ENCODE assay signal across 5 worm cellular contexts in the genomic region with DNA sequence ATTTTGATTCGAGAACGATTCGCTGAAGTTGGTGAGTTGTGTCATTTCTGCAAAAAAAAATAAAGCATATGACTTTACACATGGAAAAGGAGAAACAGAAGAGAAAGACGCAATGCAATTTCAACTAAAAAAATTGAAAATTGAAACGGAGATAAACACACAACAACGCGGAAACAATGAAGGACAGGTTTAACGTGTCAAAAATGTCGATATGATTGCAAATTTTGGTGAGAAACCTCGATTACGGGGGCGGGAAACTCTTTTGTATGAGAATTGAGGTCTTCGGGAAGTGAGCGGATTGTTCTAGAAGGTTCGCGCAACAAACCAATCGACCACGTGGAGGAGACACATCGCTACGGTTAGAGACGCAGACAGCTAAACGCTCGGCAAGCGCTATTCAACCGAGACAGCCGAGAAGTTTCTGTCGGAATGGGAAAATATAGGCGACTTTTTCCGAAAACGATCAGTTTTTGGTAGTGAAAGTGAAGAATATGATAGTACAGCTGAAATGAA.
TF ChIP-seq lines count a peak whose summit lies in the region.

TSS of gene R107.5 (minus strand) at position 51 of the 513 bp plus-strand sequence.

TF ChIP-seq in whole organism, L1 larva, 84 proteins besides CTCF, POLR2A, EP300 and RAD21 (continues in another document):
- no peak for TF ChIP-seq alr-1 (tag; optimal IDR thresholded peaks at IDR 0.05; lab: Kevin White, UChicago; ENCODE audit: borderline replicate concordance)
- no peak for TF ChIP-seq nhr-76 (tag; optimal IDR thresholded peaks at IDR 0.05; lab: Kevin White, UChicago)
- TF ChIP-seq nhr-85 (tag; lab: Kevin White, UChicago), result peak; percentile 98
- no peak for TF ChIP-seq ceh-90 (tag; optimal IDR thresholded peaks at IDR 0.05; lab: Kevin White, UChicago)
- TF ChIP-seq nhr-20 (tag; optimal IDR thresholded peaks at IDR 0.05; lab: Kevin White, UChicago), result peak; percentile 98
- no peak for TF ChIP-seq nhr-84 (tag; optimal IDR thresholded peaks at IDR 0.05; lab: Kevin White, UChicago)
- TF ChIP-seq zag-1 (tag; optimal IDR thresholded peaks at IDR 0.05; lab: Kevin White, UChicago), result no peak
- peak; percentile 99 for TF ChIP-seq snu-23 (GFP tag; optimal IDR thresholded peaks at IDR 0.05; lab: Kevin White, UChicago)
- peak; percentile 40 for TF ChIP-seq lin-15B (tag; optimal IDR thresholded peaks at IDR 0.05; lab: Kevin White, UChicago)
- TF ChIP-seq nhr-12 (tag; optimal IDR thresholded peaks at IDR 0.05; lab: Kevin White, UChicago), result no peak
- TF ChIP-seq jun-1 (tag; optimal IDR thresholded peaks at IDR 0.05; lab: Kevin White, UChicago), result peak; percentile 91
- peak; percentile 83 for TF ChIP-seq rnt-1 (tag; optimal IDR thresholded peaks at IDR 0.05; lab: Kevin White, UChicago)
- TF ChIP-seq tlp-1 (tag; optimal IDR thresholded peaks at IDR 0.05; lab: Kevin White, UChicago), result peak; percentile 22
- no peak for TF ChIP-seq nhr-28 (tag; optimal IDR thresholded peaks at IDR 0.05; lab: Kevin White, UChicago)
- peak; percentile 26 for TF ChIP-seq fos-1 (tag; optimal IDR thresholded peaks at IDR 0.05; lab: Kevin White, UChicago)
- peak; percentile 58 for TF ChIP-seq aha-1 (tag; optimal IDR thresholded peaks at IDR 0.05; lab: Kevin White, UChicago)
- TF ChIP-seq sox-4 (tag; optimal IDR thresholded peaks at IDR 0.05; lab: Kevin White, UChicago), result peak; percentile 22

TF ChIP-seq in whole organism, L3 larva, 47 proteins besides CTCF, POLR2A, EP300 and RAD21 (continues in another document):
- TF ChIP-seq nhr-77 (tag; optimal IDR thresholded peaks at IDR 0.05; lab: Kevin White, UChicago) (no peak), nhr-12 (tag; optimal IDR thresholded peaks at IDR 0.05; lab: Kevin White, UChicago) (no peak), zag-1 (tag; optimal IDR thresholded peaks at IDR 0.05; lab: Kevin White, UChicago) (no peak), daf-12 (tag; optimal IDR thresholded peaks at IDR 0.05; lab: Kevin White, UChicago) (no peak), eor-1 (tag; optimal IDR thresholded peaks at IDR 0.05; lab: Kevin White, UChicago) (no peak), lsy-12 (tag; optimal IDR thresholded peaks at IDR 0.05; lab: Kevin White, UChicago) (peak; percentile 99), nhr-23 (tag; optimal IDR thresholded peaks at IDR 0.05; lab: Kevin White, UChicago) (peak; percentile 97), unc-39 (tag; optimal IDR thresholded peaks at IDR 0.05; lab: Kevin White, UChicago) (no peak), ceh-16 (tag; optimal IDR thresholded peaks at IDR 0.05; lab: Kevin White, UChicago) (no peak), ceh-9 (tag; optimal IDR thresholded peaks at IDR 0.05; lab: Kevin White, UChicago) (no peak), egl-27 (tag; optimal IDR thresholded peaks at IDR 0.05; lab: Kevin White, UChicago) (peak; percentile 30), nhr-25 (tag; optimal IDR thresholded peaks at IDR 0.05; lab: Kevin White, UChicago) (peak; percentile 99), elt-3 (tag; optimal IDR thresholded peaks at IDR 0.05; lab: Kevin White, UChicago) (peak; percentile 26 to 84 (median 75)), ztf-11 (tag; optimal IDR thresholded peaks at IDR 0.05; lab: Kevin White, UChicago) (no peak), mdl-1 (tag; optimal IDR thresholded peaks at IDR 0.05; lab: Kevin White, UChicago) (peak; percentile 87), nfya-1 (tag; optimal IDR thresholded peaks at IDR 0.05; lab: Kevin White, UChicago; ENCODE audit: insufficient read depth) (peak; percentile 96), tbx-2 (tag; optimal IDR thresholded peaks at IDR 0.05; lab: Kevin White, UChicago) (peak; percentile 91), nhr-43 (tag; optimal IDR thresholded peaks at IDR 0.05; lab: Kevin White, UChicago; ENCODE audit: poor library complexity, severe bottlenecking) (peak; percentile 92)

TF ChIP-seq in whole organism, early embryonic, 17 proteins besides CTCF, POLR2A, EP300 and RAD21:
- no peak for TF ChIP-seq ceh-36 (tag; optimal IDR thresholded peaks at IDR 0.05; lab: Kevin White, UChicago)
- TF ChIP-seq sea-1 (GFP tag; conservative IDR thresholded peaks at IDR 0.05; lab: Robert Waterston, UW), result 0 out of 2 replicates have a peak, but pooled peaks have one; percentile 11
- peak; percentile 63 for TF ChIP-seq B0310.2 (tag; optimal IDR thresholded peaks at IDR 0.05; lab: Kevin White, UChicago)
- peak; percentile 58 for TF ChIP-seq tra-4 (tag; optimal IDR thresholded peaks at IDR 0.05; lab: Kevin White, UChicago)
- TF ChIP-seq tbx-37 (GFP tag; conservative IDR thresholded peaks at IDR 0.05; lab: Robert Waterston, UW), result no peak
- peak; percentile 31 for TF ChIP-seq hnd-1 (tag; optimal IDR thresholded peaks at IDR 0.05; lab: Kevin White, UChicago)
- TF ChIP-seq ceh-13 (GFP tag; optimal IDR thresholded peaks at IDR 0.05; lab: Kevin White, UChicago), result no peak
- no peak for TF ChIP-seq ets-7 (tag; optimal IDR thresholded peaks at IDR 0.05; lab: Kevin White, UChicago)
- TF ChIP-seq flt-1 (GFP tag; IDR thresholded peaks at IDR 0.05; lab: Robert Waterston, UW), result peak; percentile 24; the same call in 1 of the 2 replicates
- no peak for TF ChIP-seq scrt-1 (GFP tag; IDR thresholded peaks at IDR 0.05; lab: Robert Waterston, UW)
- no peak for TF ChIP-seq ama-1 (optimal IDR thresholded peaks at IDR 0.05; lab: Kevin White, UChicago)
- TF ChIP-seq hmg-4 (GFP tag; optimal IDR thresholded peaks at IDR 0.05; lab: Kevin White, UChicago), result peak; percentile 47
- TF ChIP-seq pes-1 (GFP tag; IDR thresholded peaks at IDR 0.05; lab: Robert Waterston, UW), result peak; percentile 12; the same call in 1 of the 2 replicates
- no peak for TF ChIP-seq tbx-11 (GFP tag; IDR thresholded peaks at IDR 0.05; lab: Robert Waterston, UW)
- TF ChIP-seq F13C5.2 (tag; optimal IDR thresholded peaks at IDR 0.05; lab: Kevin White, UChicago), result peak; percentile 66
- TF ChIP-seq hmbx-1 (tag; optimal IDR thresholded peaks at IDR 0.05; lab: Kevin White, UChicago), result no peak
- TF ChIP-seq aly-1 (tag; optimal IDR thresholded peaks at IDR 0.05; lab: Kevin White, UChicago), result no peak

TF ChIP-seq in whole organism, midembryonic, 9 proteins besides CTCF, POLR2A, EP300 and RAD21:
- TF ChIP-seq tab-1 (GFP tag; IDR thresholded peaks at IDR 0.05; lab: Robert Waterston, UW) (no peak), ztf-29 (GFP tag; IDR thresholded peaks at IDR 0.05; lab: Robert Waterston, UW) (no peak), cog-1 (tag; optimal IDR thresholded peaks at IDR 0.05; lab: Kevin White, UChicago) (no peak), ref-1 (GFP tag; conservative IDR thresholded peaks at IDR 0.05; lab: Robert Waterston, UW) (no peak), med-1 (GFP tag; optimal IDR thresholded peaks at IDR 0.05; lab: Kevin White, UChicago; ENCODE audit: insufficient read depth) (no peak), flt-1 (GFP tag; IDR thresholded peaks at IDR 0.05; lab: Robert Waterston, UW) (peak; percentile 78), klf-2 (GFP tag; conservative IDR thresholded peaks at IDR 0.05; lab: Robert Waterston, UW) (no peak), T22C8.4 (GFP tag; IDR thresholded peaks at IDR 0.05; lab: Robert Waterston, UW) (peak; percentile 52; the same call in 1 of the 2 replicates), ztf-23 (GFP tag; IDR thresholded peaks at IDR 0.05; lab: Robert Waterston, UW) (peak; percentile 81)

TF ChIP-seq in whole organism, young adult, 124 proteins besides CTCF, POLR2A, EP300 and RAD21 (continues in another document):
- TF ChIP-seq gei-17 (GFP tag; optimal IDR thresholded peaks at IDR 0.05; lab: Kevin White, UChicago) (peak; percentile 92), hlh-12 (tag; optimal IDR thresholded peaks at IDR 0.05; lab: Kevin White, UChicago) (no peak), ztf-18 (tag; optimal IDR thresholded peaks at IDR 0.05; lab: Kevin White, UChicago) (peak; percentile 63), ztf-22 (GFP tag; optimal IDR thresholded peaks at IDR 0.05; lab: Kevin White, UChicago) (peak; percentile 92), egl-44 (GFP tag; IDR thresholded peaks at IDR 0.05; lab: Robert Waterston, UW) (peak; percentile 84), Y95B8A.8 (GFP tag; IDR thresholded peaks at IDR 0.05; lab: Robert Waterston, UW) (peak; percentile 88), ceh-91 (GFP tag; IDR thresholded peaks at IDR 0.05; lab: Robert Waterston, UW) (no peak), lin-26 (GFP tag; IDR thresholded peaks at IDR 0.05; lab: Robert Waterston, UW) (peak; percentile 70; the same call in 1 of the 2 replicates), Y79H2A.3 (GFP tag; conservative IDR thresholded peaks at IDR 0.05; lab: Robert Waterston, UW) (0 out of 2 replicates have a peak, but pooled peaks have one; percentile 21), ztf-26 (tag; optimal IDR thresholded peaks at IDR 0.05; lab: Kevin White, UChicago) (peak; percentile 98), lsy-27 (tag; optimal IDR thresholded peaks at IDR 0.05; lab: Kevin White, UChicago; ENCODE audit: borderline replicate concordance, insufficient read depth) (no peak), rec-8 (tag; optimal IDR thresholded peaks at IDR 0.05; lab: Kevin White, UChicago) (no peak), Y56A3A.18 (GFP tag; IDR thresholded peaks at IDR 0.05; lab: Robert Waterston, UW) (peak; percentile 86), rcor-1 (GFP tag; IDR thresholded peaks at IDR 0.05; lab: Robert Waterston, UW) (peak; percentile 87), zim-3 (tag; optimal IDR thresholded peaks at IDR 0.05; lab: Kevin White, UChicago) (peak; percentile 94), attf-3 (GFP tag; conservative IDR thresholded peaks at IDR 0.05; lab: Robert Waterston, UW) (peak; percentile 66; the same call in 1 of the 2 replicates), aptf-2 (GFP tag; conservative IDR thresholded peaks at IDR 0.05; lab: Robert Waterston, UW) (no peak), nhr-179 (tag; optimal IDR thresholded peaks at IDR 0.05; lab: Kevin White, UChicago) (no peak), tlf-1 (GFP tag; optimal IDR thresholded peaks at IDR 0.05; lab: Kevin White, UChicago) (peak; percentile 94), nhr-90 (tag; optimal IDR thresholded peaks at IDR 0.05; lab: Kevin White, UChicago) (peak; percentile 22), B0019.2 (GFP tag; conservative IDR thresholded peaks at IDR 0.05; lab: Robert Waterston, UW) (peak; percentile 46; the same call in 1 of the 2 replicates), egl-18 (GFP tag; IDR thresholded peaks at IDR 0.05; lab: Robert Waterston, UW) (peak; percentile 91), pbrm-1 (GFP tag; IDR thresholded peaks at IDR 0.05; lab: Robert Waterston, UW) (peak; percentile 97), ztf-3 (GFP tag; optimal IDR thresholded peaks at IDR 0.05; lab: Kevin White, UChicago) (peak; percentile 96), unc-62 (GFP tag; optimal IDR thresholded peaks at IDR 0.05; lab: Kevin White, UChicago) (peak; percentile 8), snpc-1.1 (tag; optimal IDR thresholded peaks at IDR 0.05; lab: Kevin White, UChicago; ENCODE audit: insufficient read depth) (no peak), dpl-1 (GFP tag; optimal IDR thresholded peaks at IDR 0.05; lab: Kevin White, UChicago) (peak; percentile 42), Y67H2A.10 (GFP tag; conservative IDR thresholded peaks at IDR 0.05; lab: Robert Waterston, UW) (peak; percentile 96), F22D6.2 (tag; optimal IDR thresholded peaks at IDR 0.05; lab: Kevin White, UChicago) (peak; percentile 88), hmg-20 (GFP tag; IDR thresholded peaks at IDR 0.05; lab: Robert Waterston, UW) (no peak)

Comparison
In these comparisons a context has a peak if more than half of its experiments do, and no peak if none do; other contexts are left out.
1. Of the 8 proteins assayed by ChIP-seq in both whole organism, young adult and whole organism, L1 larva: peak only in whole organism, young adult: unc-62; only in whole organism, L1 larva: efl-1 and unc-130; in both: dpl-1, lin-35 and nhr-90; in neither: 0; mixed calls (peak in some experiments, not most) for 2.